Worm (Caenorhabditis elegans): ENCODE data around the gene F21C10.13.
"Not testable (repeated sequence)": the region's sequence is repeated elsewhere in the genome, so short reads cannot be mapped to it uniquely, and the experiment has no call there.

The F21C10.13 gene

ce11 chrV:9090824-9091798 is 31.0 kb upstream of the F21C10.13 start:
- 0 out of 2 replicates have a peak, but pooled peaks have one; percentile 51 for TF ChIP-seq daf-19 (GFP tag; conservative IDR thresholded peaks at IDR 0.05)
- 0 out of 2 replicates have a peak, but pooled peaks have one; percentile 11 for TF ChIP-seq tra-1 (GFP tag; IDR thresholded peaks at IDR 0.05)
- TF ChIP-seq ceh-44 (GFP tag; IDR thresholded peaks at IDR 0.05) = 0 out of 2 replicates have a peak, but pooled peaks have one; percentile 4
- peak; percentile 82 for TF ChIP-seq zfp-3 (GFP tag; conservative IDR thresholded peaks at IDR 0.05)
- TF ChIP-seq snpc-1.2 (GFP tag; IDR thresholded peaks at IDR 0.05) = peak; percentile 66
- TF ChIP-seq mes-2 (tag; optimal IDR thresholded peaks at IDR 0.05; ENCODE audit: poor library complexity, severe bottlenecking) = peak; percentile 15
- TF ChIP-seq set-16 (GFP tag; IDR thresholded peaks at IDR 0.05) = peak; percentile 30
- TF ChIP-seq mdt-29 (GFP tag; IDR thresholded peaks at IDR 0.05) = peak; percentile 11; the same call in 1 of the 2 replicates
- 0 out of 2 replicates have a peak, but pooled peaks have one; percentile 16 for TF ChIP-seq lin-38 (GFP tag; IDR thresholded peaks at IDR 0.05)
- peak; percentile 64; the same call in 1 of the 2 replicates for TF ChIP-seq egl-43 (GFP tag; IDR thresholded peaks at IDR 0.05)
- peak; percentile 31; the same call in 1 of the 2 replicates for TF ChIP-seq ctbp-1 (GFP tag; IDR thresholded peaks at IDR 0.05)
- peak; percentile 33; the same call in 1 of the 2 replicates for TF ChIP-seq lim-7 (GFP tag; IDR thresholded peaks at IDR 0.05)
- peak in 1 of 2 experiments; percentile 49 for TF ChIP-seq unc-62 (GFP tag; optimal IDR thresholded peaks at IDR 0.05 in 1 of 2)
- not testable (repeated sequence) for TF ChIP-seq unc-62 (tag; optimal IDR thresholded peaks at IDR 0.05)

ce11 chrV:9092209-9092608 is 29.9 kb upstream of the F21C10.13 start, which contains the start of gene T27E4.1:
Gene T27E4.1, plus strand, starts transcription at chrV:9092345.
- TF ChIP-seq spr-1 (tag; optimal IDR thresholded peaks at IDR 0.05) (no peak), nhr-48 (tag; optimal IDR thresholded peaks at IDR 0.05) (no peak), F37D6.2 (tag; optimal IDR thresholded peaks at IDR 0.05) (no peak), fkh-10 (GFP tag; optimal IDR thresholded peaks at IDR 0.05) (peak; percentile 30), lir-3 (tag; optimal IDR thresholded peaks at IDR 0.05) (no peak), mxl-3 (GFP tag; optimal IDR thresholded peaks at IDR 0.05) (no peak), lim-7 (GFP tag; IDR thresholded peaks at IDR 0.05) (no peak), mep-1 (tag; optimal IDR thresholded peaks at IDR 0.05) (peak; percentile 12), Y48G9A.11 (GFP tag; IDR thresholded peaks at IDR 0.05) (no peak), ceh-20 (GFP tag; IDR thresholded peaks at IDR 0.05) (0 out of 2 replicates have a peak, but pooled peaks have one; percentile 21), hlh-30 (tag; optimal IDR thresholded peaks at IDR 0.05; ENCODE audit: insufficient read depth) (peak; percentile 31), daf-19 (GFP tag; conservative IDR thresholded peaks at IDR 0.05) (no peak), sdz-12 (GFP tag; optimal IDR thresholded peaks at IDR 0.05) (no peak), hlh-11 (tag; optimal IDR thresholded peaks at IDR 0.05) (no peak)

- TF ChIP-seq pha-4 (GFP tag; IDR thresholded peaks at IDR 0.05) (no peak), pha-4 (tag; optimal IDR thresholded peaks at IDR 0.05) (peak; percentile 52), nhr-77 (tag; optimal IDR thresholded peaks at IDR 0.05) (peak; percentile 24), unc-62 (GFP tag; optimal IDR thresholded peaks at IDR 0.05 in 1 of 2) (peak in 1 of 2 experiments; percentile 64), unc-62 (tag; optimal IDR thresholded peaks at IDR 0.05) (no peak), ZK546.5 (tag; optimal IDR thresholded peaks at IDR 0.05) (no peak), nhr-11 (tag; optimal IDR thresholded peaks at IDR 0.05) (peak; percentile 68), nhr-28 (tag; optimal IDR thresholded peaks at IDR 0.05) (peak; percentile 80), mep-1 (tag; optimal IDR thresholded peaks at IDR 0.05) (peak; percentile 54), hif-1 (tag; optimal IDR thresholded peaks at IDR 0.05) (peak in 1 of 2 experiments; percentile 39), ceh-32 (tag; optimal IDR thresholded peaks at IDR 0.05; ENCODE audit: poor library complexity) (no peak), mdl-1 (tag; optimal IDR thresholded peaks at IDR 0.05) (peak in 1 of 2 experiments; percentile 83), fos-1 (tag; optimal IDR thresholded peaks at IDR 0.05) (no peak), T26A8.4 (GFP tag; IDR thresholded peaks at IDR 0.05) (0 out of 2 replicates have a peak, but pooled peaks have one; percentile 27), mxl-3 (GFP tag; optimal IDR thresholded peaks at IDR 0.05) (peak; percentile 11), T20F7.1 (GFP tag; optimal IDR thresholded peaks at IDR 0.05) (no peak), daf-16 (GFP tag; optimal IDR thresholded peaks at IDR 0.05) (peak in 1 of 2 experiments; percentile 95), daf-16 (tag; optimal IDR thresholded peaks at IDR 0.05) (peak; percentile 99), nhr-48 (tag; optimal IDR thresholded peaks at IDR 0.05) (peak; percentile 58), dve-1 (tag; optimal IDR thresholded peaks at IDR 0.05; ENCODE audit: insufficient read depth) (peak; percentile 86), mdt-29 (GFP tag; IDR thresholded peaks at IDR 0.05) (0 out of 2 replicates have a peak, but pooled peaks have one; percentile 53), aha-1 (tag) (peak; percentile 19), nhr-111 (GFP tag; optimal IDR thresholded peaks at IDR 0.05) (no peak)
Observed at ce11 chrV:9094060-9094628, 28.0 kb upstream of the F21C10.13 start.
